Fruit fly (Drosophila melanogaster) ovary, adult (tissue): ENCODE measurements around the gene CG31495.

Experiments used
- CG17801 ChIP-seq: fragments of 200-800 bp; optimal IDR thresholded peaks from 2 replicates; lab custom pipeline; 2019; ENCODE audit warnings: missing biosample characterization, mild to moderate bottlenecking, missing genetic modification characterization, moderate library complexity; ENCODE audit not compliant: partially characterized antibody

The CG31495 gene

dm6 chr3R:13839883-13840412, at the start of gene CG31495:
CG31495 (minus strand) TSS chr3R:13839934.
- TF ChIP-seq CG17801 (GFP tag; lab: Kevin White, UChicago): no peak

- no peak for TF ChIP-seq CG17801 (GFP tag; lab: Kevin White, UChicago)
Measured at dm6 chr3R:13888332-13888731, 48.6 kb upstream of the CG31495 start.

dm6 chr3R:13887812-13888211, 48.1 kb upstream of the CG31495 start:
- no peak for TF ChIP-seq CG17801 (GFP tag; lab: Kevin White, UChicago)

- no peak for TF ChIP-seq CG17801 (GFP tag; lab: Kevin White, UChicago)
Measured at dm6 chr3R:13884929-13885328, 45.2 kb upstream of the CG31495 start.

- TF ChIP-seq CG17801 (GFP tag; lab: Kevin White, UChicago): no peak
Measured at dm6 chr3R:13883388-13883787, 43.7 kb upstream of the CG31495 start.

dm6 chr3R:13880872-13881271, 41.1 kb upstream of the CG31495 start:
- no peak for TF ChIP-seq CG17801 (GFP tag; lab: Kevin White, UChicago)

dm6 chr3R:13879349-13879748, 39.6 kb upstream of the CG31495 start:
- no peak for TF ChIP-seq CG17801 (GFP tag; lab: Kevin White, UChicago)

- no peak for TF ChIP-seq CG17801 (GFP tag; lab: Kevin White, UChicago)
Measured at dm6 chr3R:13877125-13877524, 37.4 kb upstream of the CG31495 start.

- TF ChIP-seq CG17801 (GFP tag; lab: Kevin White, UChicago): no peak
Measured at dm6 chr3R:13875438-13875861, 35.7 kb upstream of the CG31495 start.

- no peak for TF ChIP-seq CG17801 (GFP tag; lab: Kevin White, UChicago)
Measured at dm6 chr3R:13874866-13875417, 35.2 kb upstream of the CG31495 start, which contains the start of gene E5. E5 (minus strand) TSS chr3R:13874916.

- no peak for TF ChIP-seq CG17801 (GFP tag; lab: Kevin White, UChicago)
Measured at dm6 chr3R:13872161-13872560, 32.4 kb upstream of the CG31495 start.

- TF ChIP-seq CG17801 (GFP tag; lab: Kevin White, UChicago): no peak
Measured at dm6 chr3R:13861805-13862204, 22.1 kb upstream of the CG31495 start.

dm6 chr3R:13859242-13859641, 19.5 kb upstream of the CG31495 start:
- TF ChIP-seq CG17801 (GFP tag; lab: Kevin White, UChicago): no peak

dm6 chr3R:13857339-13857738, 17.6 kb upstream of the CG31495 start:
- no peak for TF ChIP-seq CG17801 (GFP tag; lab: Kevin White, UChicago)

dm6 chr3R:13855354-13855753, 15.6 kb upstream of the CG31495 start, which contains the start of gene CG14362:
CG14362 (minus strand) TSS chr3R:13855454.
- no peak for TF ChIP-seq CG17801 (GFP tag; lab: Kevin White, UChicago)

- no peak for TF ChIP-seq CG17801 (GFP tag; lab: Kevin White, UChicago)
Measured at dm6 chr3R:13850992-13851391, 11.3 kb upstream of the CG31495 start.
